Fruit fly (Drosophila melanogaster) whole organism, adult: ENCODE results near the gene Cpn.

Experiments used
- CG11617 ChIP-seq: fragments of 200-800 bp; sonication (Bioruptor generic); optimal IDR thresholded peaks from 2 replicates; lab custom pipeline; 2017; ENCODE audit warnings: mild to moderate bottlenecking, missing biosample characterization, missing genetic modification reagents, missing genetic modification characterization
- CG12768 ChIP-seq: fragments of 200-800 bp; sonication (Bioruptor generic); optimal IDR thresholded peaks from 2 replicates; lab custom pipeline; 2017; ENCODE audit warnings: missing biosample characterization, missing genetic modification characterization, mild to moderate bottlenecking, moderate library complexity, missing genetic modification reagents
- CG14711 ChIP-seq: fragments of 200-800 bp; sonication (Bioruptor generic); optimal IDR thresholded peaks from 2 replicates; lab custom pipeline; 2018; ENCODE audit warnings: missing biosample characterization, mild to moderate bottlenecking, missing genetic modification characterization, moderate library complexity
- CG1620 ChIP-seq: fragments of 200-800 bp; sonication (Bioruptor generic); optimal IDR thresholded peaks from 2 replicates; lab custom pipeline; 2016; ENCODE audit warnings: missing biosample characterization, missing genetic modification characterization
- CG33017 ChIP-seq: fragments of 200-800 bp; sonication (Bioruptor generic); optimal IDR thresholded peaks from 2 replicates; lab custom pipeline; 2018; ENCODE audit warnings: missing biosample characterization, mild to moderate bottlenecking, missing genetic modification characterization, moderate library complexity
- CG5204 ChIP-seq: fragments of 200-800 bp; sonication (Bioruptor generic); optimal IDR thresholded peaks from 2 replicates; lab custom pipeline; 2016; ENCODE audit warnings: missing biosample characterization, missing genetic modification characterization
- CG7045 ChIP-seq: fragments of 200-800 bp; sonication (Bioruptor generic); optimal IDR thresholded peaks from 2 replicates; lab custom pipeline; 2017; ENCODE audit warnings: missing biosample characterization, mild to moderate bottlenecking, missing genetic modification characterization
- CG7101 ChIP-seq: fragments of 200-800 bp; sonication (Bioruptor generic); optimal IDR thresholded peaks from 2 replicates; lab custom pipeline; 2018; ENCODE audit warnings: missing biosample characterization, mild to moderate bottlenecking, missing genetic modification characterization, moderate library complexity
- Clk ChIP-seq: fragments of 200-800 bp; sonication (Bioruptor generic); optimal IDR thresholded peaks from 2 replicates; lab custom pipeline; 2017; ENCODE audit warnings: missing biosample characterization, missing genetic modification characterization
- Crg-1 ChIP-seq: fragments of 200-800 bp; sonication (Bioruptor generic); optimal IDR thresholded peaks from 2 replicates; lab custom pipeline; 2016; ENCODE audit warnings: missing biosample characterization, missing genetic modification characterization
- Hr96 ChIP-seq: fragments of 200-800 bp; sonication (Bioruptor generic); optimal IDR thresholded peaks from 2 replicates; lab custom pipeline; 2016; ENCODE audit warnings: missing biosample characterization, missing genetic modification characterization
- Mnt ChIP-seq: fragments of 200-800 bp; sonication (Bioruptor generic); optimal IDR thresholded peaks from 2 replicates; lab custom pipeline; 2016; ENCODE audit warnings: missing biosample characterization, mild to moderate bottlenecking, missing genetic modification characterization
- bab1 ChIP-seq: fragments of 200-800 bp; sonication (Bioruptor generic); optimal IDR thresholded peaks from 3 replicates; lab custom pipeline; 2019; ENCODE audit warnings: missing biosample characterization, mild to moderate bottlenecking, missing genetic modification characterization, moderate library complexity
- cic ChIP-seq: fragments of 200-800 bp; sonication (Bioruptor generic); optimal IDR thresholded peaks from 2 replicates; lab custom pipeline; 2017; ENCODE audit warnings: missing biosample characterization, mild to moderate bottlenecking, missing genetic modification characterization, moderate library complexity
- cnc ChIP-seq, 2 experiments: fragments of >200 bp; optimal IDR thresholded peaks; 2 replicates each; lab custom pipeline; 2017
- kay ChIP-seq: fragments of 200-800 bp; sonication (Bioruptor generic); peaks from one replicate; lab custom pipeline; 2016; ENCODE audit warnings: missing biosample characterization, missing genetic modification characterization, borderline replicate concordance
- ovo ChIP-seq: fragments of 200-800 bp; sonication (Bioruptor generic); optimal IDR thresholded peaks from 2 replicates; lab custom pipeline; 2016; ENCODE audit warnings: missing biosample characterization, missing genetic modification characterization
- pad ChIP-seq: fragments of 200-800 bp; sonication (Bioruptor generic); optimal IDR thresholded peaks from 3 replicates; lab custom pipeline; 2017; ENCODE audit warnings: missing biosample characterization, missing genetic modification characterization, mild to moderate bottlenecking, moderate library complexity, missing genetic modification reagents
- tj ChIP-seq: fragments of 200-800 bp; sonication (Bioruptor generic); optimal IDR thresholded peaks from 3 replicates; lab custom pipeline; 2017; ENCODE audit warnings: missing biosample characterization, mild to moderate bottlenecking, missing genetic modification characterization, moderate library complexity
- toe ChIP-seq: fragments of 200-800 bp; sonication (Bioruptor generic); optimal IDR thresholded peaks from 2 replicates; lab custom pipeline; 2016; ENCODE audit warnings: missing biosample characterization, missing genetic modification characterization

The Cpn gene

DNA sequence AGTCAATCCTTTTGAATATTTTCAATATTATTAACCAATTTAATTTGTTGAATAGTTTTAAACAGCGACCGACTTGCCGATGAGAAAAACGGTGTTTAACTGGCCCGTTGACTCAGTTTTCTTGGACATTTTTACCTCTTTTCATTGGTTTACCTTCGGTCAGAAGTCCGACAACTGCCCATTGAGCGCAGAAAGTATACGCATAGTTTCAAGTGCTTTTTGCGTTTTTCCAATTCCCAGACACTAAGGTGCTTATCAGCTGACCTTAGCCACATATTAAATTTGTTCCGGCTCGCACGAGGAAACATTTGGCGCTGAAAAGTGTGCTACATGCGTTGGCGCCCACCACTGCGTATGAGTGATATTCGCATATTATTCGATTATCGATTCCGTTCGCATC lies at the start of gene Cpn:
Cpn (minus strand) TSS at position 101 of the 400 bp plus-strand sequence.
- TF ChIP-seq CG1620 (GFP tag; lab: Kevin White, UChicago) (no peak), tj (no peak), CG33017 (tag; lab: Kevin White, UChicago) (no peak), bab1 (GFP tag; lab: Kevin White, UChicago) (no peak), Clk (GFP tag; lab: Kevin White, UChicago) (no peak), toe (GFP tag; lab: Kevin White, UChicago) (no peak), ovo (GFP tag; lab: Kevin White, UChicago) (no peak), cic (no peak), Hr96 (GFP tag; lab: Kevin White, UChicago) (no peak), Mnt (GFP tag; lab: Kevin White, UChicago) (no peak), kay (no peak), CG14711 (tag; lab: Kevin White, UChicago) (no peak), CG11617 (no peak), pad (no peak), CG7045 (GFP tag; lab: Kevin White, UChicago) (no peak), CG7101 (no peak), Crg-1 (no peak), CG5204 (no peak), CG12768 (no peak)

DNA sequence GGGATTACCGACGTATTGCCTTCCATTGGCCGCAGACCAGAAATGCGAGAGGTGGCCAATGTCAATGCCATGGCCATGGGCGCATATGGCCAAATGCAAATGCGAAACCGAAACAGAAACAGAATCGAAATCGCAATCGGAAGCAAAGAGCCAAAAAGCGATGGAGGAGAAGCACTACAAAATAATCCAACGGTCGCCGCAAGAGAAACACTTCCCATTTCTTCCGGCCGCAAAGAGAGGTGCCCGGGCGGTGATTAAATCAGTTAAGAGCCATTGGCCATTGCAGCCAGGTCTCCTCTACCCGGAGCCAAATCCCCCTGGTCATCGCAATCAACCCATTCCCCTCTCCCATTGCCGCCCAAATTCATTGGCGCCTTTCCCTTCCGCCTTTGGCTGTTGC lies 48.2 kb upstream of the Cpn start, which contains the start of gene CG14742:
CG14742 (plus strand) TSS at position 301 of the 400 bp plus-strand sequence.
- TF ChIP-seq kay (no peak), CG11617 (peak; percentile 20)

DNA sequence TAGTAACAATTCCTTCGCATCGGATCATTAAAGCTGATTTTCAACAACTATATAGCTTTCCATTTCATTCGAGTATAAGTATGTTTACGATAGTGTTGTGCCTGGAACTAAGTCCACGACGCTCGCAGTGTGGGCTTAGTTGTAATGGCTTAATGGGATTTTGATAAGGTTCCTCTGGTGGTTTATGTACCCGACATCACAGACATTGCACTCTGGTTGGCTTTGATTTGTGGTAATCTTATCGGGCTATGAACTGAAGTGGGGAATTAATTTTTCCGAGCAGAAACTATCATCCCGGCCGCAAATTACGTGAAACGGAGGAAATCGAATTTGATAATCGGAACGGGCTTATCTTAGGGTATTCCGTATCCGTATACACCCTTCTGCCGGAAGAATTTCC lies 45.6 kb upstream of the Cpn start:
- TF ChIP-seq Hr96 (GFP tag; lab: Kevin White, UChicago) (no peak), cic (no peak), CG14711 (tag; lab: Kevin White, UChicago) (no peak), Mnt (GFP tag; lab: Kevin White, UChicago) (no peak), CG7101 (no peak), CG7045 (GFP tag; lab: Kevin White, UChicago) (no peak), CG11617 (no peak), Clk (GFP tag; lab: Kevin White, UChicago) (no peak), Crg-1 (no peak), tj (no peak), ovo (GFP tag; lab: Kevin White, UChicago) (no peak), CG5204 (no peak), cnc (optimal IDR thresholded peaks at IDR 0.05; lab: Kevin White, UChicago) (no peak), bab1 (GFP tag; lab: Kevin White, UChicago) (no peak), CG12768 (no peak), pad (no peak), toe (GFP tag; lab: Kevin White, UChicago) (no peak), CG1620 (GFP tag; lab: Kevin White, UChicago) (no peak), CG33017 (tag; lab: Kevin White, UChicago) (no peak), kay (no peak)

DNA sequence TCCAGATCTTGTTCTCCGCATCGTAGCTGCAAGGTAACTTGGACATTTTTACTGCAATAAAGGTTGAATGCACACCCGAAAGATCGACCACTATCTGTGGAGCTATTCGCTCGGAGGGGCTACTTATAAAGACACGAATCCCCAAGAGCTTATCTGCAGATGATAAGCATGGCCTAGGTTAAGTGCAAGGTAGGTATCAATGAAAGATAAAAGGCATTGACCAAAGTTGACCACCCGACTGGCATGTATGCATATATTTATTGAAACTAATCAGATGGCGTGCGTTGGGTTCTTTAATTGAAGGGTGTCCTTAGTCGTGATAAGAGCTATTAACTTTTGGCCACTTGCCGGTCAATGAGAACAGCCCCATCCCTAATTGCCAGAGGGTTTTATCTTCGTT lies 44.3 kb upstream of the Cpn start, which contains the start of gene CG4830:
CG4830 (minus strand) TSS at position 101 of the 400 bp plus-strand sequence.
- no peak for TF ChIP-seq pad
- no peak for TF ChIP-seq CG7101
- TF ChIP-seq CG11617 = no peak
- TF ChIP-seq CG14711 (tag; lab: Kevin White, UChicago) = no peak
- no peak for TF ChIP-seq ovo (GFP tag; lab: Kevin White, UChicago)
- TF ChIP-seq Hr96 (GFP tag; lab: Kevin White, UChicago) = no peak
- TF ChIP-seq toe (GFP tag; lab: Kevin White, UChicago) = no peak
- no peak for TF ChIP-seq kay
- no peak for TF ChIP-seq Crg-1
- no peak for TF ChIP-seq bab1 (GFP tag; lab: Kevin White, UChicago)
- no peak for TF ChIP-seq tj
- TF ChIP-seq CG12768 = no peak
- TF ChIP-seq CG1620 (GFP tag; lab: Kevin White, UChicago) = no peak
- no peak for TF ChIP-seq cic
- no peak for TF ChIP-seq CG7045 (GFP tag; lab: Kevin White, UChicago)

DNA sequence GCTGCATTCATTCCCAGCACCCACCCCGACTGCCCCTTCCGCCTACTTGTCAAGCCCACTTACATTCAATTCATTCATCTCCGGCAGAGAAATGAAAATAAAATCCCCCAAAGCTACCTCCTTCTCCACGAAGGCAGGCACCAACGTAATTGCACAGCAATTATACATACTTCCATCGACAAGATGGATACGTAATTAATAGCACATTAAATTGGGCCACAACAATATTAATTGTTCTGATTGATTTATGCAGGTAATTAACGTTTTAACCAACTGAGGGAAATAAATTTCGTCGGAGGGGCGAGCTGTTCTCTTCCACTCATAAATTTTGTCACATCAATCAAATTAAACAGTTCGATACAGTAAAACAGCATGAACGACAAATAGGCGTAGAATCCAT lies 31.7 kb upstream of the Cpn start, which contains the start of gene Adk1:
Adk1 (plus strand) TSS at position 301 of the 400 bp plus-strand sequence.
- no peak for TF ChIP-seq Clk (GFP tag; lab: Kevin White, UChicago)
- TF ChIP-seq Hr96 (GFP tag; lab: Kevin White, UChicago) = no peak
- no peak for TF ChIP-seq CG14711 (tag; lab: Kevin White, UChicago)

DNA sequence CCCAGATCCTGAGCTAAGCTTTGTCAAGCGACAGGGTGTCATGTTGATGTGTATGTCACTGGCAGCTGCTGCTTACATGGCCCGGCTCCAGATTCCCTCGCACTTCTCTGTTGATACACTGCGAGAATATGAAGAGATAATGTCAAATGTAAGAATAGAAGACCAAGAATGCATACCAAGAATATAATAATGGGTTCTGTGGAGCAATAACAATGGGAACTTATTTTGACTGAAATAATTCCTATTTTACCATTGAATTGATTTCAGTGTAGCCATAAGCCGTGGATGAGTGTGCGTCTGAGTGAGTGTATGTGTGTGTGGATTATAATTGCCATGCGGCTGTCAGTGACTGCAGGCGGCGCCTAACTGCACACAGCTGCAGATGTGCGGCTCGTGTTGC lies 30.1 kb upstream of the Cpn start:
- no peak for TF ChIP-seq Mnt (GFP tag; lab: Kevin White, UChicago)
- no peak for TF ChIP-seq kay
- TF ChIP-seq Clk (GFP tag; lab: Kevin White, UChicago) = no peak
- no peak for TF ChIP-seq CG12768
- no peak for TF ChIP-seq cic
- TF ChIP-seq CG33017 (tag; lab: Kevin White, UChicago) = no peak
- no peak for TF ChIP-seq CG11617
- no peak for TF ChIP-seq CG1620 (GFP tag; lab: Kevin White, UChicago)
- TF ChIP-seq tj = no peak

DNA sequence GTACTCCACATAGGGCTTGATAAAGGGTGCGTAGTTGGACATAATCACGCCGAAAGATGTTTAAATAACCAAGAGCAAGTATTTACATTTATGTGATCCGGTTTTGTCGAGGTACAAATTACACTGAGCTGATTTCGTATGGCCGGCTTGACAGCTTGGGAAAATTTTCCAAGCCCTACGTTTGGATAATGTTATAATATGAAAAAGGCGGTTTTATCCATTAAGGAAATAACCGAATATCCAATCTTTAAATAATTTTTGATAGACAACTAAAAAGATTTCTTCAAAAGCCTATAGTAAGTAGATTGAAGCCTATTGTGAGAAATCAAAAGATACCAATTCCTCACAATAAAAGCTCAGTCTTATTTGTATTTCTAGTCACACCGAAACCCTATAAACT lies 28.9 kb upstream of the Cpn start, which contains the start of the genes eIF3d2 and CG43450:
eIF3d2 (minus strand) TSS at position 101 of the 400 bp plus-strand sequence.
CG43450 (plus strand) TSS at position 384 of the 400 bp plus-strand sequence.
- TF ChIP-seq CG14711 (tag; lab: Kevin White, UChicago) (no peak), ovo (GFP tag; lab: Kevin White, UChicago) (no peak), CG33017 (tag; lab: Kevin White, UChicago) (no peak), CG5204 (no peak), kay (no peak), bab1 (GFP tag; lab: Kevin White, UChicago) (no peak), tj (no peak)
